Fruit fly (Drosophila melanogaster) whole organism, embryonic: Measurements from ENCODE around the gene Send2.

Experiments
- Ada2b ChIP-seq: fragments of 200-800 bp; sonication (Bioruptor generic); IDR thresholded peaks from 2 replicates; pipeline ENCODE4 v1.3.6; 2022; ENCODE audit warnings: missing biosample characterization, missing genetic modification characterization
- Atf3 ChIP-seq: fragments of 200-800 bp; sonication (Bioruptor generic); optimal IDR thresholded peaks from 3 replicates; lab custom pipeline; 2016; ENCODE audit warnings: missing biosample characterization, missing genetic modification characterization
- CG10267 ChIP-seq: fragments of 200-800 bp; sonication (Bioruptor generic); optimal IDR thresholded peaks from 2 replicates; lab custom pipeline; 2018; ENCODE audit warnings: missing biosample characterization, mild to moderate bottlenecking, missing genetic modification characterization, moderate library complexity
- CG11247 ChIP-seq: fragments of 200-800 bp; sonication (Bioruptor generic); IDR thresholded peaks from 2 replicates; pipeline ENCODE4 v1.3.6; 2022; ENCODE audit warnings: missing biosample characterization, missing genetic modification characterization
- CG11456 ChIP-seq: fragments of 200-800 bp; sonication (Bioruptor generic); IDR thresholded peaks from 3 replicates; pipeline ENCODE4 v1.3.6; 2022; ENCODE audit warnings: missing biosample characterization, missing genetic modification characterization
- CG18619 ChIP-seq: fragments of 200-800 bp; sonication (Bioruptor generic); optimal IDR thresholded peaks from 3 replicates; lab custom pipeline; 2017; ENCODE audit warnings: missing biosample characterization, mild to moderate bottlenecking, missing genetic modification characterization
- CG2120 ChIP-seq: fragments of 200-800 bp; sonication (Bioruptor generic); optimal IDR thresholded peaks from 3 replicates; lab custom pipeline; 2016; ENCODE audit warnings: missing biosample characterization, missing genetic modification characterization
- CG2199 ChIP-seq: fragments of 200-800 bp; sonication (Bioruptor generic); IDR thresholded peaks from 3 replicates; pipeline ENCODE4 v1.3.6; 2022; ENCODE audit warnings: missing biosample characterization, missing genetic modification characterization
- CG32532 ChIP-seq: fragments of 200-800 bp; sonication (Bioruptor generic); IDR thresholded peaks from 2 replicates; pipeline ENCODE4 v1.3.6; 2022; ENCODE audit warnings: missing biosample characterization, missing genetic modification characterization
- CG3838 ChIP-seq: fragments of 200-800 bp; sonication (Bioruptor generic); optimal IDR thresholded peaks from 3 replicates; lab custom pipeline; 2016; ENCODE audit warnings: missing biosample characterization, missing genetic modification characterization
- CG3847 ChIP-seq: fragments of 200-800 bp; sonication (Bioruptor generic); IDR thresholded peaks from 2 replicates; pipeline ENCODE4 v1.3.6; 2022; ENCODE audit warnings: missing biosample characterization, missing genetic modification characterization
- CG4730 ChIP-seq: fragments of 200-800 bp; sonication (Bioruptor generic); IDR thresholded peaks from 2 replicates; pipeline ENCODE4 v1.3.6; 2022; ENCODE audit warnings: missing biosample characterization, missing genetic modification characterization
- CG4854 ChIP-seq: fragments of 200-800 bp; sonication (Bioruptor generic); optimal IDR thresholded peaks from 2 replicates; lab custom pipeline; 2016; ENCODE audit warnings: missing biosample characterization, missing genetic modification characterization, inconsistent platforms
- CG5953 ChIP-seq: fragments of 200-800 bp; sonication (Bioruptor generic); IDR thresholded peaks from 2 replicates; pipeline ENCODE4 v1.3.6; 2022; ENCODE audit warnings: missing biosample characterization, missing genetic modification characterization
- CG6765 ChIP-seq: fragments of 200-800 bp; sonication (Bioruptor generic); optimal IDR thresholded peaks from 3 replicates; lab custom pipeline; 2017; ENCODE audit warnings: missing biosample characterization, mild to moderate bottlenecking, missing genetic modification characterization
- CG6813 ChIP-seq: fragments of 200-800 bp; sonication (Bioruptor generic); optimal IDR thresholded peaks from 2 replicates; lab custom pipeline; 2017; ENCODE audit warnings: missing biosample characterization, missing genetic modification characterization, mild to moderate bottlenecking, moderate library complexity, missing genetic modification reagents
- CG8944 ChIP-seq: fragments of 200-800 bp; sonication (Bioruptor generic); optimal IDR thresholded peaks from 3 replicates; lab custom pipeline; 2016; ENCODE audit warnings: missing biosample characterization, missing genetic modification characterization
- D19B ChIP-seq: fragments of 200-800 bp; sonication (Bioruptor generic); optimal IDR thresholded peaks from 2 replicates; lab custom pipeline; 2017; ENCODE audit warnings: missing biosample characterization, mild to moderate bottlenecking, missing genetic modification characterization
- Dll ChIP-seq: fragments of 200-800 bp; sonication (Bioruptor generic); IDR thresholded peaks from 4 replicates; pipeline ENCODE4 v1.3.6; 2022; ENCODE audit warnings: missing biosample characterization, missing genetic modification characterization; ENCODE audit not compliant: partially characterized antibody
- Doc3 ChIP-seq: fragments of 200-800 bp; sonication (Bioruptor generic); IDR thresholded peaks from 3 replicates; pipeline ENCODE4 v1.3.6; 2022; ENCODE audit warnings: missing biosample characterization, missing genetic modification characterization; ENCODE audit not compliant: partially characterized antibody
- Fer2 ChIP-seq: fragments of 200-800 bp; sonication (Bioruptor generic); optimal IDR thresholded peaks from 2 replicates; lab custom pipeline; 2018; ENCODE audit warnings: missing biosample characterization, mild to moderate bottlenecking, missing genetic modification characterization, moderate library complexity
- Mes4 ChIP-seq: fragments of 200-800 bp; sonication (Bioruptor generic); optimal IDR thresholded peaks from 2 replicates; lab custom pipeline; 2016; ENCODE audit warnings: missing biosample characterization, missing genetic modification characterization
- Nf-YB ChIP-seq: fragments of 200-800 bp; sonication (Bioruptor generic); optimal IDR thresholded peaks from 3 replicates; lab custom pipeline; 2019; ENCODE audit warnings: missing biosample characterization, mild to moderate bottlenecking, missing genetic modification characterization, moderate library complexity
- Oaz ChIP-seq: fragments of 200-800 bp; sonication (Bioruptor generic); IDR thresholded peaks from 2 replicates; pipeline ENCODE4 v1.3.6; 2022; ENCODE audit warnings: missing biosample characterization, missing genetic modification characterization
- Opbp ChIP-seq: fragments of 200-800 bp; sonication (Bioruptor generic); IDR thresholded peaks from 3 replicates; pipeline ENCODE4 v1.3.6; 2022; ENCODE audit warnings: missing biosample characterization, missing genetic modification characterization; ENCODE audit not compliant: partially characterized antibody
- Optix ChIP-seq: fragments of 200-800 bp; sonication (Bioruptor generic); IDR thresholded peaks from 3 replicates; pipeline ENCODE4 v1.3.6; 2022; ENCODE audit warnings: missing biosample characterization, missing genetic modification characterization
- Sin3A ChIP-seq: fragments of >200 bp; optimal IDR thresholded peaks from 2 replicates; lab custom pipeline; 2018
- ase ChIP-seq: fragments of 200-800 bp; sonication (Bioruptor generic); IDR thresholded peaks from 3 replicates; pipeline ENCODE4 v1.3.6; 2022; ENCODE audit warnings: missing biosample characterization, missing genetic modification characterization
- ato ChIP-seq: fragments of 200-800 bp; sonication (Bioruptor generic); IDR thresholded peaks from 2 replicates; pipeline ENCODE4 v1.3.6; 2022; ENCODE audit warnings: missing biosample characterization, missing genetic modification characterization; ENCODE audit not compliant: partially characterized antibody
- br ChIP-seq: fragments of >200 bp; optimal IDR thresholded peaks from 2 replicates; lab custom pipeline; 2017
- chinmo ChIP-seq: fragments of 200-800 bp; sonication (Bioruptor generic); IDR thresholded peaks from 4 replicates; pipeline ENCODE4 v1.3.6; 2022; ENCODE audit warnings: missing biosample characterization, missing genetic modification characterization; ENCODE audit not compliant: partially characterized antibody
- corto ChIP-seq: fragments of 200-800 bp; sonication (Bioruptor generic); optimal IDR thresholded peaks from 2 replicates; lab custom pipeline; 2016; ENCODE audit warnings: missing biosample characterization, mild to moderate bottlenecking, missing genetic modification characterization, moderate library complexity
- dati ChIP-seq: fragments of 200-800 bp; sonication (Bioruptor generic); IDR thresholded peaks from 2 replicates; pipeline ENCODE4 v1.3.6; 2022; ENCODE audit warnings: missing biosample characterization, missing genetic modification characterization
- dmrt99B ChIP-seq: fragments of 200-800 bp; sonication (Bioruptor generic); optimal IDR thresholded peaks from 2 replicates; lab custom pipeline; 2018; ENCODE audit warnings: missing biosample characterization, mild to moderate bottlenecking, missing genetic modification characterization, moderate library complexity
- ems ChIP-seq: fragments of 200-800 bp; sonication (Bioruptor generic); optimal IDR thresholded peaks from 3 replicates; lab custom pipeline; 2016; ENCODE audit warnings: missing biosample characterization, missing genetic modification characterization
- eyg ChIP-seq: fragments of 200-800 bp; sonication (Bioruptor generic); optimal IDR thresholded peaks from 3 replicates; lab custom pipeline; 2016; ENCODE audit warnings: missing biosample characterization, missing genetic modification characterization
- gcm2 ChIP-seq: fragments of 200-800 bp; sonication (Bioruptor generic); optimal IDR thresholded peaks from 2 replicates; lab custom pipeline; 2016; ENCODE audit warnings: missing biosample characterization, missing genetic modification characterization
- hbn ChIP-seq: fragments of 200-800 bp; sonication (Bioruptor generic); IDR thresholded peaks from 2 replicates; pipeline ENCODE4 v1.3.6; 2022; ENCODE audit warnings: missing biosample characterization, missing genetic modification characterization; ENCODE audit not compliant: partially characterized antibody
- jumu ChIP-seq: fragments of 200-800 bp; sonication (Bioruptor generic); optimal IDR thresholded peaks from 3 replicates; lab custom pipeline; 2016; ENCODE audit warnings: missing biosample characterization, missing genetic modification characterization
- kay ChIP-seq: fragments of 200-800 bp; sonication (Bioruptor generic); optimal IDR thresholded peaks from 2 replicates; lab custom pipeline; 2016; ENCODE audit warnings: missing biosample characterization, missing genetic modification characterization
- lab ChIP-seq: fragments of 200-800 bp; sonication (Bioruptor generic); optimal IDR thresholded peaks from 3 replicates; lab custom pipeline; 2017; ENCODE audit warnings: missing biosample characterization, missing genetic modification characterization, mild to moderate bottlenecking, moderate library complexity, missing genetic modification reagents
- lilli ChIP-seq: fragments of 200-800 bp; sonication (Bioruptor generic); optimal IDR thresholded peaks from 3 replicates; lab custom pipeline; 2016; ENCODE audit warnings: missing biosample characterization, missing genetic modification characterization
- lov ChIP-seq, 2 experiments: fragments of 200-800 bp in 1 of 2; fragments of >200 bp in 1 of 2; sonication (Bioruptor generic) in 1 of 2; IDR thresholded peaks in 1 of 2; optimal IDR thresholded peaks in 1 of 2; 2 replicates in 1 of 2; 3 replicates in 1 of 2; pipeline versions ENCODE4 v1.3.6 to Lab custom; 2017 to 2022; ENCODE audit warnings: missing biosample characterization in 1 of 2, missing genetic modification characterization in 1 of 2
- mld ChIP-seq: fragments of 200-800 bp; sonication (Bioruptor generic); IDR thresholded peaks from 3 replicates; pipeline ENCODE4 v1.3.6; 2022; ENCODE audit warnings: missing biosample characterization, missing genetic modification characterization; ENCODE audit not compliant: partially characterized antibody
- pros ChIP-seq: fragments of 200-800 bp; sonication (Bioruptor generic); optimal IDR thresholded peaks from 3 replicates; lab custom pipeline; 2019; ENCODE audit warnings: missing biosample characterization, mild to moderate bottlenecking, missing genetic modification characterization, moderate library complexity
- psq ChIP-seq: fragments of 200-800 bp; sonication (Bioruptor generic); optimal IDR thresholded peaks from 2 replicates; lab custom pipeline; 2017; ENCODE audit warnings: missing biosample characterization, missing genetic modification characterization
- rib ChIP-seq: fragments of 200-800 bp; sonication (Bioruptor generic); IDR thresholded peaks from 2 replicates; pipeline ENCODE4 v1.3.6; 2022; ENCODE audit warnings: missing biosample characterization, missing genetic modification characterization
- tin ChIP-seq: fragments of 200-800 bp; sonication (Bioruptor generic); optimal IDR thresholded peaks from 3 replicates; lab custom pipeline; 2016; ENCODE audit warnings: missing biosample characterization, missing genetic modification characterization
- wek ChIP-seq: fragments of 200-800 bp; sonication (Bioruptor generic); optimal IDR thresholded peaks from 3 replicates; lab custom pipeline; 2018; ENCODE audit warnings: missing biosample characterization, mild to moderate bottlenecking, missing genetic modification characterization, moderate library complexity
- yki ChIP-seq: fragments of >200 bp; optimal IDR thresholded peaks from 3 replicates; lab custom pipeline; 2018

Send2 gene

DNA sequence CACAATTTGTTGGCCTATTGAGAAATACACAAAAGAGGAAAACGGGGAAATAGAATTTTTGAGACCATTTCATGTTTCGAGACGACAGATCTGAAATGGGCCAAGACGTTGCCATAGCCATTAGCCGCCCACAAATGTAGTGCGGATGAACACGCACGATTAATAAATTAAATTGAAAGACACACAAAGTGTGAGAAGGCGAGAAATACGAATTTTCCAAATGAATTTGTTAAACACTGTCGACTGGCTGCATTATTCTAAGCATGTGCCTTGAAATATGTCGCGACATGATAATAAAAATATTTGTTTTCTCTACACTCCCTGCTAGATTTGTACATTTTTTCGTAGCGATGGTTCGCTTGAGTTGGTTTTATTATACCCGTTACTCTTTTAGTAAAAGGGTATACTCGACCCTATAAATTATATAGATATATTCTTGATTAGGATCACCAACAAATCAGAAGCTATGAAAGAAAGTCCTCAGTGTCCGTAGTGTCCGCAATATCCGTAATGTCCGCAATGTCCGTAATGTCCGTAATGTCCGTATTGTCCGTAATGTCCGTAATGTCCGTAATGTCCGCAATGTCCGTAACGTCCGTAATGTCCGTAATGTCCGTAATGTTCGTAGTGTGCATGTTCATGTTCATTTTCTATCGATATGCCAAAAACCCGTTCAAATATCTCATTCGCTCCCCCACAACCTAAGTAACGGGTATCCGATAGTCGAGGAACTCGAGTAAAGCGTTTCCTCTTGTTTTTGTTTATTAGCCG lies 30.2 kb upstream of the Send2 start (continued):
- TF ChIP-seq kay = no peak
- no peak for TF ChIP-seq CG2199 (GFP tag; lab: Robert Waterston, UW)
- TF ChIP-seq CG2120 (GFP tag; lab: Kevin White, UChicago) = peak; percentile 54
- TF ChIP-seq wek (GFP tag; lab: Kevin White, UChicago) = no peak
- TF ChIP-seq CG3847 = peak; percentile 42; the same call in 1 of the 2 replicates
- TF ChIP-seq tin = peak; percentile 16
- TF ChIP-seq rib (GFP tag; lab: Robert Waterston, UW) = no peak
- TF ChIP-seq Optix (GFP tag; lab: Robert Waterston, UW) = no peak; the same call in 2 of the 3 replicates
- TF ChIP-seq ems (GFP tag; lab: Kevin White, UChicago) = peak; percentile 18
- TF ChIP-seq lov (optimal IDR thresholded peaks at IDR 0.05; lab: Kevin White, UChicago) = no peak
- TF ChIP-seq lov (GFP tag; IDR thresholded peaks at IDR 0.05; lab: Robert Waterston, UW) = no peak
- no peak for TF ChIP-seq CG6765 (GFP tag; lab: Kevin White, UChicago)
- TF ChIP-seq CG4854 = no peak
- TF ChIP-seq D19B = peak; percentile 83
- TF ChIP-seq lilli (GFP tag; lab: Kevin White, UChicago) = peak; percentile 52
- TF ChIP-seq dmrt99B (tag; lab: Kevin White, UChicago) = peak; percentile 66
- 0 out of 3 replicates have a peak, but pooled peaks have one; percentile 43 for TF ChIP-seq ase (GFP tag; lab: Robert Waterston, UW)
- TF ChIP-seq CG8944 (GFP tag; lab: Kevin White, UChicago) = peak; percentile 12
- TF ChIP-seq pros (GFP tag; lab: Kevin White, UChicago) = no peak
- TF ChIP-seq CG5953 (GFP tag; lab: Robert Waterston, UW) = no peak
- TF ChIP-seq dati (GFP tag; lab: Robert Waterston, UW) = no peak
- no peak for TF ChIP-seq Opbp
- no peak for TF ChIP-seq corto (GFP tag; lab: Kevin White, UChicago)
- no peak for TF ChIP-seq Doc3 (GFP tag; lab: Robert Waterston, UW)
- TF ChIP-seq CG11456 = peak; percentile 27; the same call in 1 of the 3 replicates
- peak; percentile 4 for TF ChIP-seq CG10267 (tag; lab: Kevin White, UChicago)
- no peak for TF ChIP-seq Sin3A (lab: Kevin White, UChicago)
- TF ChIP-seq Dll (GFP tag; lab: Robert Waterston, UW) = no peak
- TF ChIP-seq Nf-YB (GFP tag; lab: Kevin White, UChicago) = no peak
- TF ChIP-seq yki (lab: Kevin White, UChicago) = no peak
- TF ChIP-seq psq = no peak
- TF ChIP-seq eyg = peak; percentile 8
- TF ChIP-seq chinmo = no peak
- no peak for TF ChIP-seq gcm2 (GFP tag; lab: Kevin White, UChicago)
- peak; percentile 28 for TF ChIP-seq jumu
- no peak for TF ChIP-seq CG3838 (GFP tag; lab: Kevin White, UChicago)
- peak; percentile 65 for TF ChIP-seq CG18619 (GFP tag; lab: Kevin White, UChicago)
- peak; percentile 3 for TF ChIP-seq CG6813
- no peak for TF ChIP-seq br (lab: Kevin White, UChicago)
- TF ChIP-seq ato = no peak
- no peak for TF ChIP-seq hbn (GFP tag; lab: Robert Waterston, UW)
- TF ChIP-seq Oaz (GFP tag; lab: Robert Waterston, UW) = no peak
- TF ChIP-seq CG4730 (GFP tag; lab: Robert Waterston, UW) = 0 out of 2 replicates have a peak, but pooled peaks have one; percentile 13
- no peak for TF ChIP-seq Fer2 (tag; lab: Kevin White, UChicago)
- TF ChIP-seq mld = no peak
- TF ChIP-seq Ada2b (GFP tag; lab: Robert Waterston, UW) = no peak
- TF ChIP-seq CG11247 = no peak
- peak; percentile 6 for TF ChIP-seq lab (GFP tag; lab: Kevin White, UChicago)
- peak; percentile 16; the same call in 1 of the 2 replicates for TF ChIP-seq CG32532 (GFP tag; lab: Robert Waterston, UW)
- no peak for TF ChIP-seq Atf3 (GFP tag; lab: Kevin White, UChicago)
- peak; percentile 19 for TF ChIP-seq Mes4 (GFP tag; lab: Kevin White, UChicago)
